Worm (Caenorhabditis elegans): ENCODE data around the gene sri-77.
"Not testable (repeated sequence)": the region's sequence is repeated elsewhere in the genome, so short reads cannot be mapped to it uniquely, and the experiment has no call there.

- TF ChIP-seq ets-4 (tag; optimal IDR thresholded peaks at IDR 0.05); ceh-19 (GFP tag; optimal IDR thresholded peaks at IDR 0.05): not testable (repeated sequence)
These were observed 17.8 kb upstream of the sri-77 start, which contains the start of gene D2062.4 for ce11 chrII:2622936-2623452.

Data from whole organism, late embryonic.